Worm (Caenorhabditis elegans): ENCODE results near the gene mec-7.

Gene mec-7

DNA sequence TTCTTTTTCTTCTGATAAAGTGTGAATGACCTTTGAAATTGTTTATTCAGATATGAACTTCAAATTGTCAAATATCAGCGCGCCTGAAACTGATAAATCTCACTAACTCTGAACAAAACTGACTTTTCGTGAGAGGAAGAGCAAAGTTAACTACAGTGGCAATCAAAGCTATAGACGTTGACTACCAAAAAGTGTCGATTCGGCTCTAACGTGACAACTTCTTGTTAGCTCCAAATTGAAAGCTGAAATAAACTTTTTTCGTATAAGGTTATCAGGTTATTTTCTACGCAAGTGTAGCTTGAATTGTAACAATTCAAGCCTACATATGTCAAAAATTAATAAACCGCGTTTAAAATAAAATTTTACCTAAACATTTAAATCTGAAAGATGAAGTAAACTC lies 50.1 kb downstream of the mec-7 start:
- no peak for TF ChIP-seq F13C5.2 (tag; optimal IDR thresholded peaks at IDR 0.05)
- no peak for TF ChIP-seq tbx-11 (GFP tag; IDR thresholded peaks at IDR 0.05)
- no peak for TF ChIP-seq hmbx-1 (tag; optimal IDR thresholded peaks at IDR 0.05)
- TF ChIP-seq hnd-1 (tag; optimal IDR thresholded peaks at IDR 0.05): no peak

DNA sequence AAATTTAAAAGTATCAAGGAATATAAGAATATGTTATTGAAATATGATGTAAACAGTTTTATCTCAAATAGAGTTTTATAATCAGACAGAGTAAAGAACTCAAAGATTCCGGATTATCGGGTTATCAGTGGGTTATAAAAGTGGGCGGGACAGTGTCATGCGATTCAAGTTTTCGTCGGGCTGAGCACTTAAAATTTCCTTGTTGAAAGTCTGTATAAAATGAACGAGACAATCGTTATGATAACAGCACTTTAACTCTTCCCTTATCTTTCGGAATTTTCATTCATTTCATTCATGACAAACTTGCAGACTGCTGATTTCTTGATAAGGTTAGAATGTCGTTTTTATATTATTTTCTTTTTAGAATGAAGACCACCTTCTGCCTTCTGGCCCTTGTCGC lies 50.9 kb downstream of the mec-7 start, which contains the start of gene spp-14:
Gene spp-14, plus strand, starts transcription at position 365 of the 400 bp plus-strand sequence.
- TF ChIP-seq tbx-37 (GFP tag; conservative IDR thresholded peaks at IDR 0.05) (no peak), ceh-36 (tag; optimal IDR thresholded peaks at IDR 0.05) (no peak), tra-4 (tag; optimal IDR thresholded peaks at IDR 0.05) (no peak), flt-1 (GFP tag; IDR thresholded peaks at IDR 0.05) (no peak), aly-1 (tag; optimal IDR thresholded peaks at IDR 0.05) (no peak), ets-7 (tag; optimal IDR thresholded peaks at IDR 0.05) (no peak), ceh-13 (GFP tag; optimal IDR thresholded peaks at IDR 0.05) (no peak), hmg-4 (GFP tag; optimal IDR thresholded peaks at IDR 0.05) (no peak), tbx-11 (GFP tag; IDR thresholded peaks at IDR 0.05) (no peak), hnd-1 (tag; optimal IDR thresholded peaks at IDR 0.05) (no peak), sea-1 (GFP tag; conservative IDR thresholded peaks at IDR 0.05) (no peak), pes-1 (GFP tag; IDR thresholded peaks at IDR 0.05) (no peak), ama-1 (optimal IDR thresholded peaks at IDR 0.05) (no peak), scrt-1 (GFP tag; IDR thresholded peaks at IDR 0.05) (no peak), B0310.2 (tag; optimal IDR thresholded peaks at IDR 0.05) (no peak), F13C5.2 (tag; optimal IDR thresholded peaks at IDR 0.05) (no peak), hmbx-1 (tag; optimal IDR thresholded peaks at IDR 0.05) (no peak)
